Fruit fly (Drosophila melanogaster): Measurements from ENCODE around the gene CG3288.

Gene CG3288

DNA sequence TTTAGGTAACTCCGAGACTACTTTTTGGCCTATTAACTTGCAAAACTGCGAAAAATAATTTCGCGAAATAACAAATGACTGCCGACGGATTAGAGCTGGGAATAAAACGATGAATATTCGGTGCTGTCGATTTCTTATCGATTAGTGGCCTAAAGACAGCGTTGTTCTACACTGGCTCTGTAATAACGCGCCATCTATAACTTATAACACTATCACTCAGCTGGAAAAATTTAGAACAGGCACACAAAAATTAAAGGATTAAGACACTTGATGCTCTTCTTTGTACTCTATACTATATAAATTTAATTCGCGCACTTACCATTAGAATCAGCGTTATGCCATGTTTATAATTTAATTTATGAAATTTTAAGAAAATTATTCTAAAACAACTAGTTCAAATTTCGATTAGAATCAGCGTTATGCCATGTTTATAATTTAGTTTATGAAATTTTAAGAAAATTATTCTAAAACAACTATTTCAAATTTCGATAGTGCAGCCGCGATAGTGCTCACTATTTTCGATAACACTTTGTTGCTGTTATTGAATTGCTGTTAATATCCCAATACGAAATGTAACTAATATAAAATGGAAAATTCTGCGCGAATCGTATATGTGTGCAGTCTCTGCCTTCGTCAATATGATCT, 5.6 kb downstream of the CG3288 start, which contains the start of the genes CSN3 and CG11456 (continued):
- no peak for TF ChIP-seq Gsc (GFP tag; IDR thresholded peaks at IDR 0.05)
- no peak for TF ChIP-seq CG2712 (tag; optimal IDR thresholded peaks at IDR 0.05)
- no peak for TF ChIP-seq CG13296 (GFP tag; optimal IDR thresholded peaks at IDR 0.05)
- no peak for TF ChIP-seq Awh (GFP tag; IDR thresholded peaks at IDR 0.05)
- no peak for TF ChIP-seq run (tag; optimal IDR thresholded peaks at IDR 0.05)
- peak; percentile 61; the same call in 1 of the 3 replicates for TF ChIP-seq ken (GFP tag; IDR thresholded peaks at IDR 0.05)
- TF ChIP-seq tll (GFP tag; optimal IDR thresholded peaks at IDR 0.05) = no peak
- TF ChIP-seq ab (GFP tag; optimal IDR thresholded peaks at IDR 0.05) = no peak
- no peak for TF ChIP-seq ara (GFP tag; IDR thresholded peaks at IDR 0.05)
- no peak for TF ChIP-seq pan (optimal IDR thresholded peaks at IDR 0.05)
- peak in 1 of 2 experiments; percentile 59 for TF ChIP-seq pan (GFP tag; optimal IDR thresholded peaks at IDR 0.05 in 1 of 2, IDR thresholded peaks at IDR 0.05 in 1 of 2)
- no peak for TF ChIP-seq Tbp (GFP tag; optimal IDR thresholded peaks at IDR 0.05)
- TF ChIP-seq Atf3 (GFP tag; optimal IDR thresholded peaks at IDR 0.05) = peak; percentile 39
- no peak for TF ChIP-seq CG17385 (GFP tag; optimal IDR thresholded peaks at IDR 0.05)
- TF ChIP-seq sqz (GFP tag; optimal IDR thresholded peaks at IDR 0.05) = no peak
- peak; percentile 64 for TF ChIP-seq Scr (GFP tag; IDR thresholded peaks at IDR 0.05; ENCODE audit: partially characterized antibody)
- TF ChIP-seq CG3838 (GFP tag; optimal IDR thresholded peaks at IDR 0.05) = no peak
- TF ChIP-seq hbn (GFP tag; IDR thresholded peaks at IDR 0.05; ENCODE audit: partially characterized antibody) = peak; percentile 54
- no peak for TF ChIP-seq CG8478 (optimal IDR thresholded peaks at IDR 0.05)
- TF ChIP-seq cato (GFP tag; optimal IDR thresholded peaks at IDR 0.05; ENCODE audit: borderline replicate concordance) = no peak
- TF ChIP-seq kah (GFP tag; optimal IDR thresholded peaks at IDR 0.05) = no peak
- no peak for TF ChIP-seq pita (GFP tag; optimal IDR thresholded peaks at IDR 0.05)
- peak; percentile 30 for TF ChIP-seq CG9817 (tag; optimal IDR thresholded peaks at IDR 0.05)
- no peak for TF ChIP-seq CG14441 (GFP tag; IDR thresholded peaks at IDR 0.05)
- TF ChIP-seq CG31365 (tag; optimal IDR thresholded peaks at IDR 0.05) = no peak
- TF ChIP-seq NFAT (GFP tag; IDR thresholded peaks at IDR 0.05) = peak; percentile 57; the same call in 1 of the 2 replicates
- TF ChIP-seq CG11247 (GFP tag; IDR thresholded peaks at IDR 0.05) = peak; percentile 33; the same call in 1 of the 2 replicates
- TF ChIP-seq CG31224 (GFP tag; IDR thresholded peaks at IDR 0.05) = no peak
- no peak for TF ChIP-seq CG2678 (tag; optimal IDR thresholded peaks at IDR 0.05)
- TF ChIP-seq slou (GFP tag; optimal IDR thresholded peaks at IDR 0.05) = no peak
- no peak for TF ChIP-seq C15 (GFP tag; IDR thresholded peaks at IDR 0.05)
- no peak for TF ChIP-seq fd3F (GFP tag; optimal IDR thresholded peaks at IDR 0.05)
- TF ChIP-seq Pdp1 (GFP tag; optimal IDR thresholded peaks at IDR 0.05) = peak in 1 of 2 experiments; percentile 33
- no peak for TF ChIP-seq Nf-YA (GFP tag; IDR thresholded peaks at IDR 0.05)
- peak; percentile 32 for TF ChIP-seq Dad (GFP tag; optimal IDR thresholded peaks at IDR 0.05)
- peak; percentile 28 for TF ChIP-seq gro (GFP tag; optimal IDR thresholded peaks at IDR 0.05)
- peak; percentile 61 to 64 for TF ChIP-seq dpn (GFP tag; optimal IDR thresholded peaks at IDR 0.05)
- peak; percentile 56 for TF ChIP-seq inv (GFP tag; IDR thresholded peaks at IDR 0.05; ENCODE audit: partially characterized antibody)
- no peak for TF ChIP-seq CG3163 (GFP tag; optimal IDR thresholded peaks at IDR 0.05)
- TF ChIP-seq Bdp1 (GFP tag; optimal IDR thresholded peaks at IDR 0.05) = peak; percentile 6
- TF ChIP-seq crol (GFP tag; IDR thresholded peaks at IDR 0.05) = no peak
- TF ChIP-seq CG6175 (GFP tag; IDR thresholded peaks at IDR 0.05) = no peak
- TF ChIP-seq CG15479 (GFP tag; optimal IDR thresholded peaks at IDR 0.05) = no peak
- no peak for TF ChIP-seq Hr78 (GFP tag; optimal IDR thresholded peaks at IDR 0.05)
- TF ChIP-seq sug (tag; optimal IDR thresholded peaks at IDR 0.05) = no peak
- TF ChIP-seq CG5245 (GFP tag; optimal IDR thresholded peaks at IDR 0.05) = peak; percentile 34
- TF ChIP-seq CG4707 (GFP tag; optimal IDR thresholded peaks at IDR 0.05) = no peak
- TF ChIP-seq Hr51 (GFP tag; optimal IDR thresholded peaks at IDR 0.05) = peak in 1 of 2 experiments; percentile 19
- no peak for TF ChIP-seq ATbp (GFP tag; optimal IDR thresholded peaks at IDR 0.05)
- no peak for TF ChIP-seq otp (GFP tag; IDR thresholded peaks at IDR 0.05)
